Fruit fly (Drosophila melanogaster): ENCODE data around the gene CG11586.

- TF ChIP-seq gl (tag; optimal IDR thresholded peaks at IDR 0.05) (no peak), EcR (GFP tag; optimal IDR thresholded peaks at IDR 0.05) (no peak), CG12605 (GFP tag; IDR thresholded peaks at IDR 0.05) (no peak), CG32121 (GFP tag; IDR thresholded peaks at IDR 0.05) (no peak), fd96Ca (GFP tag; IDR thresholded peaks at IDR 0.05) (no peak)
These were observed 1.1 kb downstream of the CG11586 start for dm6 chr3L:4261177-4261576.
